Worm (Caenorhabditis elegans) whole organism, late embryonic: ENCODE data around the gene srb-12.

ENCODE experiments used
- ama-1 ChIP-seq: fragments of 150-350 bp; optimal IDR thresholded peaks from 2 replicates; lab custom pipeline; 2014
- ceh-6 ChIP-seq: fragments of 200-800 bp; sonication (Bioruptor generic); optimal IDR thresholded peaks from 2 replicates; lab custom pipeline; 2018; ENCODE audit warnings: mild to moderate bottlenecking, missing genetic modification characterization, missing compliant biosample characterization
- elt-2 ChIP-seq: sonication (generic microtip); optimal IDR thresholded peaks from 2 replicates; lab custom pipeline; 2016; ENCODE audit warnings: missing genetic modification reagents, missing genetic modification characterization, missing compliant biosample characterization
- fax-1 ChIP-seq: sonication (generic microtip); optimal IDR thresholded peaks from 2 replicates; lab custom pipeline; 2016; ENCODE audit warnings: missing genotype, missing genetic modification characterization, missing compliant biosample characterization
- fkh-10 ChIP-seq: fragments of 150-350 bp; optimal IDR thresholded peaks from 2 replicates; lab custom pipeline; 2014; ENCODE audit warnings: missing biosample characterization, missing genetic modification reagents, missing genetic modification characterization
- hlh-6 ChIP-seq: sonication (generic microtip); optimal IDR thresholded peaks from 2 replicates; lab custom pipeline; 2016; ENCODE audit warnings: missing genotype, missing genetic modification characterization, missing compliant biosample characterization
- nfya-1 ChIP-seq: sonication (generic microtip); optimal IDR thresholded peaks from 2 replicates; lab custom pipeline; 2017; ENCODE audit warnings: missing genetic modification characterization, mild to moderate bottlenecking, missing compliant biosample characterization, antibody characterized with exemption, moderate library complexity
- odd-2 ChIP-seq: sonication (generic microtip); optimal IDR thresholded peaks from 2 replicates; lab custom pipeline; 2017; ENCODE audit warnings: antibody characterized with exemption, mild to moderate bottlenecking, missing genetic modification characterization, missing compliant biosample characterization
- tbx-2 ChIP-seq: sonication (generic microtip); optimal IDR thresholded peaks from 2 replicates; lab custom pipeline; 2016; ENCODE audit warnings: missing genetic modification characterization, missing compliant biosample characterization

DNA sequence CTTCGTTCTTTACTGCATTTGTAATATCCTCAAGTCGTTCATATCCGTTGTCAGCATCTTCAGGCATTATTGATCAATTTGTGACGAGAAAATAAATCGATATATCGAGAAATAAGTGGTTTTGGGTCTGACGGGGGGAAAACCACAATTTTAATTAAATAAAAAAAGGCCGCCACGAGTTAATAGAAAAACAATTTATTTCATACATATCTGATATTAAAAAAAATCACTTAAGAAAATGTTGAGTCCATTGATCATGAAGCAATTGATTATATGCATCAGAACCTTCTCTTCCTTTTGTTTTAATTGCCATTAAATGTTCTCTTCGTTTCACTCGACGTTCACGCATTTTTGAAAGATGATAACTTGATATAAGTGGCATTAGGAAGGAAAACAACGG, 6.1 kb downstream of the srb-12 start, which contains the start of gene F58A6.5:
- TF ChIP-seq elt-2 (tag; lab: Kevin White, UChicago) (no peak), fkh-10 (GFP tag; lab: Kevin White, UChicago) (no peak), ama-1 (lab: Kevin White, UChicago) (no peak), odd-2 (tag; lab: Kevin White, UChicago) (no peak), ceh-6 (GFP tag; lab: Kevin White, UChicago) (no peak), fax-1 (tag; lab: Kevin White, UChicago) (no peak), nfya-1 (tag; lab: Kevin White, UChicago) (no peak), hlh-6 (no peak), tbx-2 (no peak)
